In the genomic region with DNA sequence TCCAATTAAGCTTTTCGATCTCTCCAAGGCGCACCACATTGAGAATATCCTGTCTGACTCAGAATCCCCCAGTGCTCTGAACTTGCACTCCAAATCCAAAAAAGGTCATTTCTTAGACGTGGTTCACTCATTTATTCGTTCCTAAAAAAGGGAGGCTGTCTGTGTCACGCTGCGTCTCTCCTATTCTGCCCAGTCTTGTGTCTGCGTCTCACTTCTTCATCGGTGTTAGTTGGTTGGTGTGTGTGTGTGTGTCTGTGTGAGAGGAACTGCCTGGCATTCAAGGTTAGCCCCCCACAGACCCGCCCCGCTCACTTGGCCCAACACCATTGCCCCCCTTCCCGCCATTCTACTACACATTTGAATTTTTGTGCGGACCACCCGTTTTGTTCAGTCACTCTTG, we compare ENCODE assay signal across 4 worm cellular contexts.
A peak's percentile ranks its signal among the peaks of the same experiment; 100 is the strongest.
TF ChIP-seq lines count a peak whose summit lies in the region.

No protein-coding gene starts in this region.

TF ChIP-seq in whole organism, L2 larva, 48 proteins besides CTCF, POLR2A, EP300 and RAD21 (continues in another document):
- TF ChIP-seq gmeb-1 (tag; optimal IDR thresholded peaks at IDR 0.05; lab: Kevin White, UChicago), result no peak
- TF ChIP-seq nhr-25 (tag; optimal IDR thresholded peaks at IDR 0.05; lab: Kevin White, UChicago), result peak; percentile 32
- no peak for TF ChIP-seq alr-1 (tag; optimal IDR thresholded peaks at IDR 0.05; lab: Kevin White, UChicago)
- no peak for TF ChIP-seq nhr-6 (tag; optimal IDR thresholded peaks at IDR 0.05; lab: Kevin White, UChicago)
- peak; percentile 45 for TF ChIP-seq crh-2 (tag; optimal IDR thresholded peaks at IDR 0.05; lab: Kevin White, UChicago)
- peak in 1 of 2 experiments; percentile 59 for TF ChIP-seq lsy-2 (tag; optimal IDR thresholded peaks at IDR 0.05; lab: Kevin White, UChicago)
- TF ChIP-seq dmd-4 (tag; optimal IDR thresholded peaks at IDR 0.05; lab: Kevin White, UChicago), result no peak
- TF ChIP-seq elt-1 (tag; optimal IDR thresholded peaks at IDR 0.05; lab: Kevin White, UChicago), result no peak
- no peak for TF ChIP-seq nhr-11 (tag; optimal IDR thresholded peaks at IDR 0.05; lab: Kevin White, UChicago)
- no peak for TF ChIP-seq ztf-11 (tag; optimal IDR thresholded peaks at IDR 0.05; lab: Kevin White, UChicago)
- no peak for TF ChIP-seq mbf-1 (tag; optimal IDR thresholded peaks at IDR 0.05; lab: Kevin White, UChicago)
- no peak for TF ChIP-seq nhr-10 (tag; optimal IDR thresholded peaks at IDR 0.05; lab: Kevin White, UChicago)
- TF ChIP-seq peb-1 (tag; optimal IDR thresholded peaks at IDR 0.05; lab: Kevin White, UChicago), result no peak
- peak; percentile 14 for TF ChIP-seq sem-4 (tag; optimal IDR thresholded peaks at IDR 0.05; lab: Kevin White, UChicago)
- peak; percentile 63 for TF ChIP-seq unc-55 (GFP tag; optimal IDR thresholded peaks at IDR 0.05; lab: Kevin White, UChicago)
- TF ChIP-seq unc-39 (tag; optimal IDR thresholded peaks at IDR 0.05; lab: Kevin White, UChicago), result no peak
- no peak for TF ChIP-seq mab-5 (tag; optimal IDR thresholded peaks at IDR 0.05; lab: Kevin White, UChicago)
- no peak for TF ChIP-seq nhr-21 (tag; optimal IDR thresholded peaks at IDR 0.05; lab: Kevin White, UChicago)
- no peak for TF ChIP-seq elt-3 (tag; optimal IDR thresholded peaks at IDR 0.05; lab: Kevin White, UChicago)
- no peak for TF ChIP-seq nhr-23 (tag; optimal IDR thresholded peaks at IDR 0.05; lab: Kevin White, UChicago)
- TF ChIP-seq unc-62 (GFP tag; optimal IDR thresholded peaks at IDR 0.05; lab: Kevin White, UChicago), result no peak
- peak; percentile 38 for TF ChIP-seq lin-13 (GFP tag; optimal IDR thresholded peaks at IDR 0.05; lab: Kevin White, UChicago)
- TF ChIP-seq lin-39 (tag; optimal IDR thresholded peaks at IDR 0.05; lab: Kevin White, UChicago), result no peak

TF ChIP-seq in whole organism, L4 larva, 104 proteins besides CTCF, POLR2A, EP300 and RAD21 (continues in another document):
- TF ChIP-seq lim-7 (GFP tag; IDR thresholded peaks at IDR 0.05; lab: Robert Waterston, UW) (0 out of 2 replicates have a peak, but pooled peaks have one; percentile 35), ZK546.5 (tag; optimal IDR thresholded peaks at IDR 0.05; lab: Kevin White, UChicago) (no peak), rbr-2 (tag; optimal IDR thresholded peaks at IDR 0.05; lab: Kevin White, UChicago) (peak; percentile 28), zip-11 (GFP tag; IDR thresholded peaks at IDR 0.05; lab: Robert Waterston, UW) (no peak), F49E8.2 (tag; optimal IDR thresholded peaks at IDR 0.05; lab: Kevin White, UChicago; ENCODE audit: borderline replicate concordance) (no peak), dmd-6 (GFP tag; IDR thresholded peaks at IDR 0.05; lab: Robert Waterston, UW) (peak; percentile 51), lin-1 (GFP tag; IDR thresholded peaks at IDR 0.05; lab: Robert Waterston, UW) (0 out of 2 replicates have a peak, but pooled peaks have one; percentile 37), mep-1 (tag; optimal IDR thresholded peaks at IDR 0.05; lab: Kevin White, UChicago) (peak; percentile 49), T26A8.4 (GFP tag; IDR thresholded peaks at IDR 0.05; lab: Robert Waterston, UW) (0 out of 2 replicates have a peak, but pooled peaks have one; percentile 40), mes-2 (tag; optimal IDR thresholded peaks at IDR 0.05; lab: Kevin White, UChicago; ENCODE audit: poor library complexity, severe bottlenecking) (peak; percentile 55), hif-1 (tag; optimal IDR thresholded peaks at IDR 0.05; lab: Kevin White, UChicago) (peak in 1 of 2 experiments; percentile 38), unc-62 (GFP tag; optimal IDR thresholded peaks at IDR 0.05 in 1 of 2; lab: Kevin White, UChicago) (peak in 1 of 2 experiments; percentile 94), unc-62 (tag; optimal IDR thresholded peaks at IDR 0.05; lab: Kevin White, UChicago) (no peak), nhr-28 (tag; optimal IDR thresholded peaks at IDR 0.05; lab: Kevin White, UChicago) (peak; percentile 58), daf-19 (GFP tag; conservative IDR thresholded peaks at IDR 0.05; lab: Robert Waterston, UW) (no peak), lsy-2 (tag; optimal IDR thresholded peaks at IDR 0.05; lab: Kevin White, UChicago) (peak in 1 of 2 experiments; percentile 72), nhr-6 (tag; optimal IDR thresholded peaks at IDR 0.05; lab: Kevin White, UChicago) (peak; percentile 2), mxl-3 (GFP tag; optimal IDR thresholded peaks at IDR 0.05; lab: Kevin White, UChicago) (peak; percentile 52), nhr-25 (tag; optimal IDR thresholded peaks at IDR 0.05; lab: Kevin White, UChicago; ENCODE audit: borderline replicate concordance, insufficient read depth) (peak; percentile 78), hlh-11 (tag; optimal IDR thresholded peaks at IDR 0.05; lab: Kevin White, UChicago) (peak; percentile 68)

TF ChIP-seq in whole organism, late embryonic, 69 proteins besides CTCF, POLR2A, EP300 and RAD21:
- TF ChIP-seq tbx-2 (tag; optimal IDR thresholded peaks at IDR 0.05; lab: Kevin White, UChicago) (peak; percentile 33), hlh-30 (tag; optimal IDR thresholded peaks at IDR 0.05; lab: Kevin White, UChicago; ENCODE audit: insufficient read depth) (peak; percentile 54), hlh-8 (tag; optimal IDR thresholded peaks at IDR 0.05; lab: Kevin White, UChicago) (no peak), nhr-11 (tag; optimal IDR thresholded peaks at IDR 0.05; lab: Kevin White, UChicago) (no peak), ceh-19 (GFP tag; optimal IDR thresholded peaks at IDR 0.05; lab: Kevin White, UChicago) (peak; percentile 58), nfya-1 (tag; optimal IDR thresholded peaks at IDR 0.05; lab: Kevin White, UChicago) (peak; percentile 73), ceh-31 (tag; optimal IDR thresholded peaks at IDR 0.05; lab: Kevin White, UChicago) (peak; percentile 33), ceh-18 (tag; optimal IDR thresholded peaks at IDR 0.05; lab: Kevin White, UChicago) (no peak), madf-2 (tag; optimal IDR thresholded peaks at IDR 0.05; lab: Kevin White, UChicago) (peak; percentile 2), unc-55 (GFP tag; optimal IDR thresholded peaks at IDR 0.05; lab: Kevin White, UChicago) (peak; percentile 34), pros-1 (tag; optimal IDR thresholded peaks at IDR 0.05; lab: Kevin White, UChicago) (peak; percentile 23), hlh-6 (tag; optimal IDR thresholded peaks at IDR 0.05; lab: Kevin White, UChicago) (no peak), dve-1 (tag; optimal IDR thresholded peaks at IDR 0.05; lab: Kevin White, UChicago) (peak; percentile 1), ama-1 (optimal IDR thresholded peaks at IDR 0.05; lab: Kevin White, UChicago) (peak; percentile 14), npax-4 (tag; optimal IDR thresholded peaks at IDR 0.05; lab: Kevin White, UChicago) (no peak), gmeb-2 (tag; optimal IDR thresholded peaks at IDR 0.05; lab: Kevin White, UChicago) (no peak)

TF ChIP-seq in whole organism, mixed stage, embryonic, 35 proteins besides CTCF, POLR2A, EP300 and RAD21:
- TF ChIP-seq blmp-1 (tag; optimal IDR thresholded peaks at IDR 0.05; lab: Kevin White, UChicago) (no peak), nhr-237 (tag; optimal IDR thresholded peaks at IDR 0.05; lab: Kevin White, UChicago) (no peak), zip-8 (tag; optimal IDR thresholded peaks at IDR 0.05; lab: Kevin White, UChicago) (no peak), nhr-28 (tag; optimal IDR thresholded peaks at IDR 0.05; lab: Kevin White, UChicago) (no peak), flh-1 (GFP tag; optimal IDR thresholded peaks at IDR 0.05; lab: Kevin White, UChicago) (peak; percentile 24), sem-2 (GFP tag; optimal IDR thresholded peaks at IDR 0.05; lab: Kevin White, UChicago) (no peak), snpc-4 (tag; optimal IDR thresholded peaks at IDR 0.05; lab: Kevin White, UChicago) (no peak), mab-5 (tag; optimal IDR thresholded peaks at IDR 0.05; lab: Kevin White, UChicago) (no peak), ham-2 (GFP tag; optimal IDR thresholded peaks at IDR 0.05; lab: Kevin White, UChicago) (peak; percentile 84), ces-1 (GFP tag; optimal IDR thresholded peaks at IDR 0.05; lab: Kevin White, UChicago) (peak; percentile 55), unc-62 (GFP tag; optimal IDR thresholded peaks at IDR 0.05; lab: Kevin White, UChicago) (peak; percentile 30), nhr-76 (tag; optimal IDR thresholded peaks at IDR 0.05; lab: Kevin White, UChicago) (no peak), bed-3 (GFP tag; optimal IDR thresholded peaks at IDR 0.05; lab: Kevin White, UChicago) (no peak), hlh-1 (tag; optimal IDR thresholded peaks at IDR 0.05; lab: Kevin White, UChicago) (peak; percentile 32), mep-1 (tag; optimal IDR thresholded peaks at IDR 0.05; lab: Kevin White, UChicago) (peak; percentile 8), sptf-1 (tag; optimal IDR thresholded peaks at IDR 0.05; lab: Kevin White, UChicago) (peak; percentile 17), ceh-83 (GFP tag; optimal IDR thresholded peaks at IDR 0.05; lab: Kevin White, UChicago) (no peak), nhr-12 (tag; optimal IDR thresholded peaks at IDR 0.05; lab: Kevin White, UChicago) (no peak), nhr-2 (tag; optimal IDR thresholded peaks at IDR 0.05; lab: Kevin White, UChicago) (peak; percentile 74), lsy-2 (tag; optimal IDR thresholded peaks at IDR 0.05; lab: Kevin White, UChicago) (peak; percentile 34), ztf-11 (tag; optimal IDR thresholded peaks at IDR 0.05; lab: Kevin White, UChicago) (peak; percentile 5), pha-4 (tag; optimal IDR thresholded peaks at IDR 0.05; lab: Kevin White, UChicago) (peak; percentile 55), mls-2 (tag; optimal IDR thresholded peaks at IDR 0.05; lab: Kevin White, UChicago) (peak; percentile 73), lin-32 (GFP tag; optimal IDR thresholded peaks at IDR 0.05; lab: Kevin White, UChicago) (peak; percentile 10), elt-1 (tag; optimal IDR thresholded peaks at IDR 0.05; lab: Kevin White, UChicago; ENCODE audit: borderline replicate concordance, insufficient read depth) (no peak), M03D4.4 (tag; optimal IDR thresholded peaks at IDR 0.05; lab: Kevin White, UChicago) (peak; percentile 53), unc-120 (tag; optimal IDR thresholded peaks at IDR 0.05; lab: Kevin White, UChicago; ENCODE audit: poor library complexity, severe bottlenecking) (peak; percentile 99), ceh-43 (GFP tag; optimal IDR thresholded peaks at IDR 0.05; lab: Kevin White, UChicago) (no peak), unc-39 (tag; optimal IDR thresholded peaks at IDR 0.05; lab: Kevin White, UChicago) (no peak), tbx-8 (GFP tag; optimal IDR thresholded peaks at IDR 0.05; lab: Kevin White, UChicago) (no peak), drap-1 (GFP tag; optimal IDR thresholded peaks at IDR 0.05; lab: Kevin White, UChicago) (peak; percentile 69), ceh-39 (tag; optimal IDR thresholded peaks at IDR 0.05; lab: Kevin White, UChicago) (no peak), lin-13 (tag; optimal IDR thresholded peaks at IDR 0.05; lab: Kevin White, UChicago) (peak; percentile 56), cnd-1 (tag; optimal IDR thresholded peaks at IDR 0.05; lab: Kevin White, UChicago) (peak; percentile 53), elt-3 (tag; optimal IDR thresholded peaks at IDR 0.05; lab: Kevin White, UChicago) (no peak)
